Worm (Caenorhabditis elegans) whole organism, late embryonic: ENCODE measurements around the gene F22B7.3.

Experiments used
- C08G9.2 ChIP-seq: sonication (generic microtip); optimal IDR thresholded peaks from 2 replicates; lab custom pipeline; 2016; ENCODE audit warnings: mild to moderate bottlenecking, missing genetic modification characterization, moderate library complexity, missing compliant biosample characterization
- C38D4.7 ChIP-seq: fragments of 200-800 bp; sonication (Bioruptor generic); optimal IDR thresholded peaks from 2 replicates; lab custom pipeline; 2018; ENCODE audit warnings: mild to moderate bottlenecking, missing genetic modification characterization, moderate library complexity, missing compliant biosample characterization
- F13H6.1 ChIP-seq: sonication (generic microtip); optimal IDR thresholded peaks from 2 replicates; lab custom pipeline; 2016; ENCODE audit warnings: missing genetic modification characterization, missing compliant biosample characterization
- K02D7.2 ChIP-seq: sonication (generic microtip); optimal IDR thresholded peaks from 2 replicates; lab custom pipeline; 2017; ENCODE audit warnings: mild to moderate bottlenecking, missing genetic modification characterization, missing compliant biosample characterization
- K09A11.1 ChIP-seq: sonication (generic microtip); optimal IDR thresholded peaks from 2 replicates; lab custom pipeline; 2017; ENCODE audit warnings: antibody characterized with exemption, mild to moderate bottlenecking, missing genetic modification characterization, missing compliant biosample characterization; ENCODE audit not compliant: insufficient read depth
- ama-1 ChIP-seq: fragments of 150-350 bp; optimal IDR thresholded peaks from 2 replicates; lab custom pipeline; 2014
- ceh-18 ChIP-seq: sonication (generic microtip); optimal IDR thresholded peaks from 2 replicates; lab custom pipeline; 2016; ENCODE audit warnings: missing genetic modification characterization, missing compliant biosample characterization
- ceh-24 ChIP-seq: sonication (generic microtip); optimal IDR thresholded peaks from 2 replicates; lab custom pipeline; 2016; ENCODE audit warnings: mild to moderate bottlenecking, missing genetic modification characterization, missing compliant biosample characterization
- ceh-30 ChIP-seq: fragments of 150-350 bp; optimal IDR thresholded peaks from 2 replicates; lab custom pipeline; 2014; ENCODE audit warnings: missing biosample characterization, missing genetic modification characterization
- ceh-31 ChIP-seq: sonication (generic microtip); optimal IDR thresholded peaks from 2 replicates; lab custom pipeline; 2016; ENCODE audit warnings: missing genetic modification characterization, missing compliant biosample characterization
- che-1 ChIP-seq: sonication (generic microtip); optimal IDR thresholded peaks from 2 replicates; lab custom pipeline; 2016; ENCODE audit warnings: mild to moderate bottlenecking, missing genetic modification characterization, missing compliant biosample characterization
- dmd-4 ChIP-seq: sonication (generic microtip); optimal IDR thresholded peaks from 2 replicates; lab custom pipeline; 2016; ENCODE audit warnings: borderline replicate concordance, missing genetic modification characterization, missing compliant biosample characterization
- dve-1 ChIP-seq: sonication (generic microtip); optimal IDR thresholded peaks from 2 replicates; lab custom pipeline; 2017; ENCODE audit warnings: antibody characterized with exemption, mild to moderate bottlenecking, missing genetic modification characterization, missing compliant biosample characterization
- elt-2 ChIP-seq: sonication (generic microtip); optimal IDR thresholded peaks from 2 replicates; lab custom pipeline; 2016; ENCODE audit warnings: missing genetic modification reagents, missing genetic modification characterization, missing compliant biosample characterization
- fax-1 ChIP-seq: sonication (generic microtip); optimal IDR thresholded peaks from 2 replicates; lab custom pipeline; 2016; ENCODE audit warnings: missing genotype, missing genetic modification characterization, missing compliant biosample characterization
- gmeb-2 ChIP-seq: sonication (generic microtip); optimal IDR thresholded peaks from 2 replicates; lab custom pipeline; 2016; ENCODE audit warnings: missing genetic modification characterization, inconsistent platforms, missing compliant biosample characterization
- hlh-15 ChIP-seq: sonication (generic microtip); optimal IDR thresholded peaks from 2 replicates; lab custom pipeline; 2016; ENCODE audit warnings: missing genetic modification characterization, missing compliant biosample characterization
- hlh-30 ChIP-seq: sonication (generic microtip); optimal IDR thresholded peaks from 2 replicates; lab custom pipeline; 2017; ENCODE audit warnings: antibody characterized with exemption, missing genetic modification characterization, missing compliant biosample characterization; ENCODE audit not compliant: insufficient read depth
- lim-6 ChIP-seq: sonication (generic microtip); optimal IDR thresholded peaks from 2 replicates; lab custom pipeline; 2016; ENCODE audit warnings: missing genetic modification characterization, missing compliant biosample characterization
- lin-11 ChIP-seq: fragments of 200-800 bp; sonication (Bioruptor generic); optimal IDR thresholded peaks from 2 replicates; lab custom pipeline; 2018; ENCODE audit warnings: mild to moderate bottlenecking, missing genetic modification characterization, missing compliant biosample characterization
- madf-2 ChIP-seq: sonication (generic microtip); optimal IDR thresholded peaks from 2 replicates; lab custom pipeline; 2017; ENCODE audit warnings: missing genetic modification characterization, missing compliant biosample characterization
- mec-3 ChIP-seq: sonication (generic microtip); optimal IDR thresholded peaks from 2 replicates; lab custom pipeline; 2016; ENCODE audit warnings: borderline replicate concordance, missing genetic modification characterization, missing compliant biosample characterization
- nfya-1 ChIP-seq: sonication (generic microtip); optimal IDR thresholded peaks from 2 replicates; lab custom pipeline; 2017; ENCODE audit warnings: missing genetic modification characterization, mild to moderate bottlenecking, missing compliant biosample characterization, antibody characterized with exemption, moderate library complexity
- npax-4 ChIP-seq: sonication (generic microtip); optimal IDR thresholded peaks from 2 replicates; lab custom pipeline; 2016; ENCODE audit warnings: missing genetic modification characterization, missing compliant biosample characterization
- odd-2 ChIP-seq: sonication (generic microtip); optimal IDR thresholded peaks from 2 replicates; lab custom pipeline; 2017; ENCODE audit warnings: antibody characterized with exemption, mild to moderate bottlenecking, missing genetic modification characterization, missing compliant biosample characterization
- pag-3 ChIP-seq: sonication (generic microtip); optimal IDR thresholded peaks from 2 replicates; lab custom pipeline; 2016; ENCODE audit warnings: missing compliant biosample characterization, missing genetic modification characterization, borderline replicate concordance
- pax-1 ChIP-seq: fragments of 150-350 bp; optimal IDR thresholded peaks from 2 replicates; lab custom pipeline; 2014; ENCODE audit warnings: missing biosample characterization, missing genetic modification characterization
- pha-4 ChIP-seq: fragments of 150-350 bp; optimal IDR thresholded peaks from 2 replicates; lab custom pipeline; 2018; ENCODE audit warnings: missing biosample characterization, missing genetic modification reagents, missing genetic modification characterization
- pqm-1 ChIP-seq: sonication (generic microtip); optimal IDR thresholded peaks from 2 replicates; lab custom pipeline; 2016; ENCODE audit warnings: missing genetic modification characterization, missing compliant biosample characterization
- ref-2 ChIP-seq: sonication (generic microtip); optimal IDR thresholded peaks from 2 replicates; lab custom pipeline; 2016; ENCODE audit warnings: missing genetic modification characterization, missing compliant biosample characterization
- sdc-2 ChIP-seq: sonication (generic microtip); optimal IDR thresholded peaks from 2 replicates; lab custom pipeline; 2016; ENCODE audit warnings: missing genotype, missing genetic modification characterization, missing compliant biosample characterization
- sox-2 ChIP-seq: fragments of 200-800 bp; sonication (Bioruptor generic); IDR thresholded peaks from 2 replicates; pipeline ENCODE4 v1.3.6; 2022; ENCODE audit warnings: missing genetic modification reagents, missing genetic modification characterization, missing compliant biosample characterization
- sox-4 ChIP-seq: sonication (generic microtip); optimal IDR thresholded peaks from 2 replicates; lab custom pipeline; 2017; ENCODE audit warnings: mild to moderate bottlenecking, missing genetic modification characterization, inconsistent platforms, missing compliant biosample characterization
- tbx-2 ChIP-seq: sonication (generic microtip); optimal IDR thresholded peaks from 2 replicates; lab custom pipeline; 2016; ENCODE audit warnings: missing genetic modification characterization, missing compliant biosample characterization
- tbx-7 ChIP-seq: sonication (generic microtip); optimal IDR thresholded peaks from 2 replicates; lab custom pipeline; 2016; ENCODE audit warnings: missing genotype, missing genetic modification characterization, missing compliant biosample characterization
- ttx-3 ChIP-seq: sonication (generic microtip); optimal IDR thresholded peaks from 2 replicates; lab custom pipeline; 2016; ENCODE audit warnings: missing genetic modification reagents, missing genetic modification characterization, missing compliant biosample characterization
- unc-3 ChIP-seq, 2 experiments: fragments of 200-800 bp in 1 of 2; sonication (Bioruptor generic) in 1 of 2; sonication (generic microtip) in 1 of 2; conservative IDR thresholded peaks in 1 of 2; optimal IDR thresholded peaks in 1 of 2; 2 replicates each; pipeline versions ENCODE4 v1.3.6 to Lab custom; 2016 to 2022; ENCODE audit warnings: missing compliant biosample characterization in 2 of 2, missing genetic modification characterization in 2 of 2, missing genetic modification reagents in 1 of 2
- unc-42 ChIP-seq: sonication (generic microtip); optimal IDR thresholded peaks from 2 replicates; lab custom pipeline; 2016; ENCODE audit warnings: missing genotype, missing genetic modification characterization, missing compliant biosample characterization
- unc-55 ChIP-seq: sonication (generic microtip); optimal IDR thresholded peaks from 2 replicates; lab custom pipeline; 2017; ENCODE audit warnings: missing biosample characterization, missing genetic modification reagents, missing genetic modification characterization
- zip-5 ChIP-seq: sonication (generic microtip); optimal IDR thresholded peaks from 2 replicates; lab custom pipeline; 2016; ENCODE audit warnings: missing genetic modification characterization, missing compliant biosample characterization
- ztf-16 ChIP-seq: sonication (generic microtip); optimal IDR thresholded peaks from 2 replicates; lab custom pipeline; 2017; ENCODE audit warnings: missing genetic modification characterization, missing compliant biosample characterization

The F22B7.3 gene

DNA sequence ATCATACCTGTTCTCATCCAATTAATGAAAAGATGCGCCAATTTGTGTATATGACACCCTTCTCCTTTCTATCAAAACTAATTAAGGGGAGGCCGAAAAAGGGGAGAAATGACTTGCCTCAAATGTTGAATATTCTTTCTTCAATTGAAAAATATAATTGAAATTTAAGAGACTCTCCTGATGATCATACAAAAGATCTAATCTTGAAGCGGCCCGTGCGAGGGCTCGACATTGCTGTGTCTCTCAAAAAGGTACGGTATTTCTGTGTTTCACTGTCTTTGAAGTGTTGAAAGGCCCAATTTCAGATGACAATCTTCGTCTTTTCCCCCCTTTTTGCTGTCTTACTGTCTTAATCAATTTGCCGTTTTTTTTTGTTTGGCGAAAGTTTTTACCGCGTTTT, 27.7 kb upstream of the F22B7.3 start:
- no peak for TF ChIP-seq sox-4 (tag; lab: Kevin White, UChicago)
- peak; percentile 18 for TF ChIP-seq nfya-1 (tag; lab: Kevin White, UChicago)
- TF ChIP-seq, all 69 proteins: peak for 1

DNA sequence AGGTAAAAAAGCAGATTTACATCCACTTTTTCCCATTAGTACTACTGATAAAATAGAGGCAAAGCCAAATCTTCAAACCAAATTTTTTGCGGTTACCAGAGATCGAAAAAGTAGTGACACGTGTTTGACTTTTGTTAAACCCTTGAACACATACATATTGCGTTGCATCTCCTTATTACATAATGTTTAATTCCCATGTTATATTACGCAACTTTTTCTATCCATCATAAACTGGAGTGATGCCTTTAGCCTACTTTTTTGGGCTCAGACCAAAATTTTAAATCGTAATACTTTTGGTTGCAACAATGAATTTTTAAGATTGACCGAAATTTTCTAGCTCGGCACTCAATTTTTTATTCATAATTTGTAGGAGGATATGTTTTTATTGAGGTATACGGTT, 26.7 kb upstream of the F22B7.3 start:
- TF ChIP-seq pag-3 (no peak), pax-1 (tag; lab: Kevin White, UChicago) (no peak), madf-2 (tag; lab: Kevin White, UChicago) (no peak), tbx-7 (tag; lab: Kevin White, UChicago) (no peak), ceh-18 (no peak), che-1 (tag; lab: Kevin White, UChicago) (no peak), ceh-30 (no peak), sox-2 (GFP tag; lab: Robert Waterston, UW) (no peak), hlh-15 (tag; lab: Kevin White, UChicago) (no peak), F13H6.1 (tag; lab: Kevin White, UChicago) (no peak), ref-2 (no peak), sdc-2 (tag; lab: Kevin White, UChicago) (no peak), dve-1 (tag; lab: Kevin White, UChicago) (no peak), unc-55 (GFP tag; lab: Kevin White, UChicago) (no peak), lin-11 (tag; lab: Kevin White, UChicago) (no peak), npax-4 (no peak), mec-3 (tag; lab: Kevin White, UChicago) (no peak), ama-1 (lab: Kevin White, UChicago) (no peak)

DNA sequence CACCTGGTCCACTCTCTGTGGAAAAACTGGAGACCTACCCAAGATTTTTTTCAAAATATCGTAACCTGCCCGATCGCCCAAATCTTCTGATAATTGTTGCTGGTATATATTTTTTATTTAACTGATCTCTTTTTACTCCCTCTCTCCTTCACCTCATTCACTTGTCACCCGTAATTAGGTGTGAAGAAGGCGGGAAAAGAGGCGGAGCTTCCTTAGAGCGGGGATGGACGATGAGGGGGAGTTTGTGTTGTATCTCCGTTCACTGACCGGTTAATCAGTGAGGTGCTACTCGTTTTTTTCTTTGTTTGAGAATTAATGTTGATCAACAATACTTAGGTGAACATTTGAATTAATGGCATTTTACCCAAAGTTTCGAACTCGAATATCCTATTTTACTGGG, 26.3 kb upstream of the F22B7.3 start, which contains the start of gene ceh-16:
TSS of gene ceh-16 (plus strand) at position 301 of the 400 bp plus-strand sequence.
- TF ChIP-seq odd-2 (tag; lab: Kevin White, UChicago) = no peak
- no peak for TF ChIP-seq zip-5
- no peak for TF ChIP-seq tbx-7 (tag; lab: Kevin White, UChicago)
- TF ChIP-seq nfya-1 (tag; lab: Kevin White, UChicago) = no peak
- TF ChIP-seq madf-2 (tag; lab: Kevin White, UChicago) = no peak
- no peak for TF ChIP-seq pqm-1 (tag; lab: Kevin White, UChicago)
- no peak for TF ChIP-seq elt-2
- TF ChIP-seq pag-3 = no peak
- TF ChIP-seq fax-1 (tag; lab: Kevin White, UChicago) = no peak

- TF ChIP-seq ceh-31 (tag; lab: Kevin White, UChicago) (no peak), K09A11.1 (tag; lab: Kevin White, UChicago) (no peak), unc-42 (tag; lab: Kevin White, UChicago) (no peak), zip-5 (no peak), ztf-16 (no peak), nfya-1 (tag; lab: Kevin White, UChicago) (no peak), gmeb-2 (tag; lab: Kevin White, UChicago) (no peak), C38D4.7 (GFP tag; lab: Kevin White, UChicago) (no peak), ceh-18 (no peak)
Measured at ce11 chrIII:8625125-8625524, 23.6 kb upstream of the F22B7.3 start.

ce11 chrIII:8628405-8628982, 20.2 kb upstream of the F22B7.3 start, which contains the start of the genes polk-1 and gpr-1:
polk-1 (minus strand) TSS chrIII:8628590.
gpr-1 (plus strand) TSS chrIII:8628932.
- TF ChIP-seq K02D7.2 (tag; lab: Kevin White, UChicago) (no peak), sox-2 (GFP tag; lab: Robert Waterston, UW) (no peak), mec-3 (tag; lab: Kevin White, UChicago) (no peak), dmd-4 (no peak), tbx-2 (tag; lab: Kevin White, UChicago) (no peak), ttx-3 (tag; lab: Kevin White, UChicago) (no peak), hlh-15 (tag; lab: Kevin White, UChicago) (no peak), F13H6.1 (tag; lab: Kevin White, UChicago) (no peak), C08G9.2 (tag; lab: Kevin White, UChicago) (no peak), ceh-24 (tag; lab: Kevin White, UChicago) (no peak), unc-3 (GFP tag; conservative IDR thresholded peaks at IDR 0.05; lab: Robert Waterston, UW) (no peak), unc-3 (tag; optimal IDR thresholded peaks at IDR 0.05; lab: Kevin White, UChicago) (no peak), pha-4 (no peak), ceh-18 (no peak), hlh-30 (tag; lab: Kevin White, UChicago) (no peak), lim-6 (no peak)
